Fruit fly (Drosophila melanogaster) whole organism, wandering third instar larva: ENCODE measurements around the gene CG17344.

Experiments used
- Abd-B ChIP-seq: fragments of >200 bp; optimal IDR thresholded peaks from 2 replicates; lab custom pipeline; 2017; ENCODE audit warnings: missing biosample characterization, missing genetic modification characterization
- CG32264 ChIP-seq: fragments of 200-800 bp; sonication (Bioruptor generic); optimal IDR thresholded peaks from 2 replicates; lab custom pipeline; 2016; ENCODE audit warnings: missing biosample characterization, missing genetic modification characterization
- CG9705 ChIP-seq: fragments of 200-800 bp; sonication (Bioruptor generic); optimal IDR thresholded peaks from 2 replicates; lab custom pipeline; 2018; ENCODE audit warnings: missing biosample characterization, mild to moderate bottlenecking, missing genetic modification characterization
- CrebA ChIP-seq: fragments of 200-800 bp; sonication (Bioruptor generic); optimal IDR thresholded peaks from 2 replicates; lab custom pipeline; 2016; ENCODE audit warnings: missing biosample characterization, mild to moderate bottlenecking, missing genetic modification characterization, borderline replicate concordance
- Dfd ChIP-seq: fragments of >200 bp; optimal IDR thresholded peaks from 2 replicates; lab custom pipeline; 2017; ENCODE audit warnings: missing biosample characterization, missing genetic modification characterization
- Dif ChIP-seq: fragments of 200-275, 200-300 bp; sonication (Bioruptor generic); optimal IDR thresholded peaks from 2 replicates; lab custom pipeline; 2018; ENCODE audit warnings: missing biosample characterization, missing genetic modification characterization; ENCODE audit not compliant: partially characterized antibody
- GATAd ChIP-seq: sonication (Bioruptor generic); optimal IDR thresholded peaks from 2 replicates; lab custom pipeline; 2016; ENCODE audit warnings: missing biosample characterization, missing genetic modification characterization
- HLH106 ChIP-seq: fragments of 200-800 bp; optimal IDR thresholded peaks from 3 replicates; lab custom pipeline; 2019; ENCODE audit warnings: missing biosample characterization, mild to moderate bottlenecking, missing genetic modification characterization, moderate library complexity
- Hnf4 ChIP-seq: fragments of 200-800 bp; sonication (Bioruptor generic); optimal IDR thresholded peaks from 2 replicates; lab custom pipeline; 2016; ENCODE audit warnings: missing biosample characterization, mild to moderate bottlenecking, missing genetic modification characterization
- Hr78 ChIP-seq: fragments of >200 bp; optimal IDR thresholded peaks from 2 replicates; lab custom pipeline; 2017; ENCODE audit warnings: missing biosample characterization, missing genetic modification characterization
- Hr83 ChIP-seq: fragments of 200-300 bp; sonication (Bioruptor generic); optimal IDR thresholded peaks from 2 replicates; lab custom pipeline; 2016; ENCODE audit warnings: missing biosample characterization, mild to moderate bottlenecking, missing genetic modification characterization, moderate library complexity; ENCODE audit not compliant: poor library complexity, severe bottlenecking
- Jra ChIP-seq: sonication (Bioruptor generic); optimal IDR thresholded peaks from 2 replicates; lab custom pipeline; 2016; ENCODE audit warnings: missing biosample characterization, missing genetic modification characterization
- Mio ChIP-seq: sonication (Bioruptor generic); optimal IDR thresholded peaks from 2 replicates; lab custom pipeline; 2016; ENCODE audit warnings: missing biosample characterization, missing genetic modification characterization
- Myc ChIP-seq: fragments of >200 bp; optimal IDR thresholded peaks from 2 replicates; lab custom pipeline; 2017
- N ChIP-seq: fragments of >200 bp; optimal IDR thresholded peaks from 2 replicates; lab custom pipeline; 2018; ENCODE audit warnings: missing biosample characterization, missing external identifiers, missing genetic modification characterization
- OdsH ChIP-seq: fragments of 200-800 bp; sonication (Bioruptor generic); optimal IDR thresholded peaks from 2 replicates; lab custom pipeline; 2016; ENCODE audit warnings: missing biosample characterization, mild to moderate bottlenecking, missing genetic modification characterization
- Rel ChIP-seq, 2 experiments: fragments of 200-800 bp; sonication (Bioruptor generic) in 1 of 2; optimal IDR thresholded peaks; 2 replicates in 1 of 2; 3 replicates in 1 of 2; lab custom pipeline; 2016 to 2019; ENCODE audit warnings: mild to moderate bottlenecking in 2 of 2, missing biosample characterization in 2 of 2, missing genetic modification characterization in 2 of 2, moderate library complexity in 1 of 2
- Sp1 ChIP-seq: fragments of 200-800 bp; sonication (Bioruptor generic); optimal IDR thresholded peaks from 3 replicates; lab custom pipeline; 2019; ENCODE audit warnings: missing biosample characterization, mild to moderate bottlenecking, missing genetic modification characterization, moderate library complexity
- Vsx2 ChIP-seq: fragments of 200-300, 225-300 bp; sonication (Bioruptor generic); optimal IDR thresholded peaks from 2 replicates; lab custom pipeline; 2018; ENCODE audit warnings: missing biosample characterization, missing genetic modification characterization; ENCODE audit not compliant: partially characterized antibody
- br ChIP-seq: fragments of 200-800 bp; sonication (Bioruptor generic); optimal IDR thresholded peaks from 2 replicates; lab custom pipeline; 2016; ENCODE audit warnings: missing biosample characterization, missing genetic modification characterization
- brk ChIP-seq: fragments of 200-800 bp; sonication (Bioruptor generic); optimal IDR thresholded peaks from 2 replicates; lab custom pipeline; 2016; ENCODE audit warnings: missing biosample characterization, mild to moderate bottlenecking, missing genetic modification characterization
- dl ChIP-seq, 2 experiments: fragments of 175-275, 200-275 bp in 1 of 2; fragments of 200-275 bp in 1 of 2; sonication (Bioruptor generic); optimal IDR thresholded peaks; lab custom pipeline; 2018; ENCODE audit warnings: mild to moderate bottlenecking in 2 of 2, missing biosample characterization in 2 of 2, missing genetic modification characterization in 2 of 2, moderate library complexity in 2 of 2; ENCODE audit not compliant: partially characterized antibody in 2 of 2, insufficient read depth in 1 of 2
- dmrt93B ChIP-seq: fragments of 200-800 bp; sonication (Bioruptor generic); optimal IDR thresholded peaks from 2 replicates; lab custom pipeline; 2018; ENCODE audit warnings: missing biosample characterization, mild to moderate bottlenecking, missing genetic modification characterization
- dsf ChIP-seq: sonication (Bioruptor generic); optimal IDR thresholded peaks from 2 replicates; lab custom pipeline; 2016; ENCODE audit warnings: missing biosample characterization, missing genetic modification characterization, borderline replicate concordance
- ey ChIP-seq: fragments of 200-800 bp; sonication (Bioruptor generic); optimal IDR thresholded peaks from 2 replicates; lab custom pipeline; 2016; ENCODE audit warnings: missing biosample characterization, missing genetic modification characterization
- foxo ChIP-seq, 2 experiments: fragments of 200-800 bp; sonication (Bioruptor generic); optimal IDR thresholded peaks; 2 replicates in 1 of 2; 3 replicates in 1 of 2; lab custom pipeline; 2016 to 2017; ENCODE audit warnings: missing biosample characterization in 2 of 2, missing genetic modification characterization in 2 of 2
- fru ChIP-seq: fragments of 200-800 bp; sonication (Bioruptor generic); optimal IDR thresholded peaks from 3 replicates; lab custom pipeline; 2016; ENCODE audit warnings: missing biosample characterization, mild to moderate bottlenecking, missing genetic modification characterization
- h ChIP-seq: fragments of 200-800 bp; sonication (Bioruptor generic); optimal IDR thresholded peaks from 3 replicates; lab custom pipeline; 2016; ENCODE audit warnings: missing biosample characterization, mild to moderate bottlenecking, missing genetic modification characterization
- jim ChIP-seq: fragments of 175-275, 200-325 bp; sonication (Bioruptor generic); optimal IDR thresholded peaks from 2 replicates; lab custom pipeline; 2016; ENCODE audit warnings: missing biosample characterization, mild to moderate bottlenecking, missing genetic modification characterization
- lola ChIP-seq: fragments of >200 bp; optimal IDR thresholded peaks from 2 replicates; lab custom pipeline; 2017; ENCODE audit warnings: missing biosample characterization, missing genetic modification characterization
- pan ChIP-seq: fragments of >200 bp; optimal IDR thresholded peaks from 2 replicates; lab custom pipeline; 2017
- psq ChIP-seq: fragments of 200-800 bp; sonication (Bioruptor generic); optimal IDR thresholded peaks from 3 replicates; lab custom pipeline; 2017; ENCODE audit warnings: missing biosample characterization, mild to moderate bottlenecking, missing genetic modification characterization, moderate library complexity
- rgr ChIP-seq: fragments of 200-800 bp; sonication (Bioruptor generic); optimal IDR thresholded peaks from 3 replicates; lab custom pipeline; 2016; ENCODE audit warnings: missing biosample characterization, mild to moderate bottlenecking, missing genetic modification characterization
- sage ChIP-seq: fragments of 200-800 bp; sonication (Bioruptor generic); optimal IDR thresholded peaks from 2 replicates; lab custom pipeline; 2016; ENCODE audit warnings: missing biosample characterization, mild to moderate bottlenecking, missing genetic modification characterization
- sv ChIP-seq: fragments of 200-800 bp; sonication (Bioruptor generic); optimal IDR thresholded peaks from 3 replicates; lab custom pipeline; 2016; ENCODE audit warnings: missing biosample characterization, missing genetic modification characterization
- tai ChIP-seq: sonication (Bioruptor generic); optimal IDR thresholded peaks from 2 replicates; lab custom pipeline; 2016; ENCODE audit warnings: missing biosample characterization, missing genetic modification characterization
- usp ChIP-seq: fragments of >200 bp; optimal IDR thresholded peaks from 2 replicates; lab custom pipeline; 2017; ENCODE audit warnings: missing biosample characterization, missing genetic modification characterization
- woc ChIP-seq: sonication (Bioruptor generic); optimal IDR thresholded peaks from 2 replicates; lab custom pipeline; 2016; ENCODE audit warnings: missing biosample characterization, mild to moderate bottlenecking, missing genetic modification characterization

Gene CG17344

dm6 chr2L:19141435-19142126 is 39.7 kb downstream of the CG17344 start (continued):
- TF ChIP-seq dmrt93B (GFP tag; lab: Kevin White, UChicago) (peak; percentile 81), lola (GFP tag; lab: Kevin White, UChicago) (no peak), dl (GFP tag; optimal IDR thresholded peaks at IDR 0.05; lab: Kevin White, UChicago; ENCODE audit: insufficient read depth in 1 of 2, partially characterized antibody in 2 of 2) (no peak), Hr78 (no peak), CG9705 (GFP tag; lab: Kevin White, UChicago) (peak; percentile 81), psq (GFP tag; lab: Kevin White, UChicago) (peak; percentile 79), Mio (no peak), CG32264 (GFP tag; lab: Kevin White, UChicago) (peak; percentile 58)
- TF ChIP-seq, all 38 proteins: peak for 25

dm6 chr2L:19142176-19142870 is 40.5 kb downstream of the CG17344 start:
- peak in 1 of 2 experiments; percentile 48 for TF ChIP-seq foxo (GFP tag; optimal IDR thresholded peaks at IDR 0.05; lab: Kevin White, UChicago)
- peak; percentile 56 for TF ChIP-seq ey (GFP tag; lab: Kevin White, UChicago)
- TF ChIP-seq Abd-B (GFP tag; lab: Kevin White, UChicago) = no peak
- no peak for TF ChIP-seq Vsx2
- no peak for TF ChIP-seq Mio
- no peak for TF ChIP-seq tai (GFP tag; lab: Kevin White, UChicago)
- no peak for TF ChIP-seq brk
- TF ChIP-seq rgr (GFP tag; lab: Kevin White, UChicago) = peak; percentile 58
- TF ChIP-seq woc (GFP tag; lab: Kevin White, UChicago) = no peak
- TF ChIP-seq Sp1 (GFP tag; lab: Kevin White, UChicago) = peak; percentile 45
- no peak for TF ChIP-seq pan (lab: Kevin White, UChicago)
- TF ChIP-seq sv (GFP tag; lab: Kevin White, UChicago) = no peak
- no peak for TF ChIP-seq CrebA (GFP tag; lab: Kevin White, UChicago)
- TF ChIP-seq Hr83 (GFP tag; lab: Kevin White, UChicago) = no peak
- TF ChIP-seq CG32264 (GFP tag; lab: Kevin White, UChicago) = no peak
- TF ChIP-seq Jra (GFP tag; lab: Kevin White, UChicago) = no peak
- TF ChIP-seq Dfd = no peak
- peak; percentile 44 for TF ChIP-seq psq (GFP tag; lab: Kevin White, UChicago)
- peak; percentile 46 for TF ChIP-seq sage (GFP tag; lab: Kevin White, UChicago)
- TF ChIP-seq HLH106 = peak; percentile 32
- TF ChIP-seq CG9705 (GFP tag; lab: Kevin White, UChicago) = no peak
- peak; percentile 38 for TF ChIP-seq Hnf4 (GFP tag; lab: Kevin White, UChicago)
- no peak for TF ChIP-seq dmrt93B (GFP tag; lab: Kevin White, UChicago)
- TF ChIP-seq lola (GFP tag; lab: Kevin White, UChicago) = no peak
- TF ChIP-seq Dif (GFP tag; lab: Kevin White, UChicago) = no peak
- no peak for TF ChIP-seq jim (GFP tag; lab: Kevin White, UChicago)
- peak; percentile 62 for TF ChIP-seq OdsH (GFP tag; lab: Kevin White, UChicago)
- TF ChIP-seq N (GFP tag; lab: Kevin White, UChicago) = no peak
- TF ChIP-seq Myc (lab: Kevin White, UChicago) = no peak
- no peak for TF ChIP-seq dsf (GFP tag; lab: Kevin White, UChicago)
- no peak for TF ChIP-seq GATAd (GFP tag; lab: Kevin White, UChicago)
- TF ChIP-seq dl (GFP tag; optimal IDR thresholded peaks at IDR 0.05; lab: Kevin White, UChicago; ENCODE audit: insufficient read depth in 1 of 2, partially characterized antibody in 2 of 2) = no peak
- no peak for TF ChIP-seq Rel (GFP tag; optimal IDR thresholded peaks at IDR 0.05; lab: Kevin White, UChicago)
- TF ChIP-seq Rel (tag; optimal IDR thresholded peaks at IDR 0.05; lab: Kevin White, UChicago) = peak; percentile 37
- peak; percentile 61 for TF ChIP-seq fru (GFP tag; lab: Kevin White, UChicago)
- TF ChIP-seq usp = no peak
- peak; percentile 47 for TF ChIP-seq h
- TF ChIP-seq br (GFP tag; lab: Kevin White, UChicago) = peak; percentile 34
- TF ChIP-seq Hr78 = no peak
- TF ChIP-seq, all 38 proteins: peak for 13
